Fruit fly (Drosophila melanogaster) whole organism, prepupa: Measurements from ENCODE around the gene CG32563.

Experiments
- Eip78C ChIP-seq: fragments of 200-800 bp; sonication (Bioruptor generic); peaks from one replicate; lab custom pipeline; 2016; ENCODE audit warnings: missing biosample characterization, missing genetic modification characterization
- Hr38 ChIP-seq: sonication (Bioruptor generic); optimal IDR thresholded peaks from 2 replicates; lab custom pipeline; 2016; ENCODE audit warnings: missing biosample characterization, missing genetic modification characterization
- achi ChIP-seq: fragments of 200-800 bp; sonication (Bioruptor generic); optimal IDR thresholded peaks from 3 replicates; lab custom pipeline; 2016; ENCODE audit warnings: missing biosample characterization, missing genetic modification characterization
- lz ChIP-seq: fragments of 200-800 bp; sonication (Bioruptor generic); optimal IDR thresholded peaks from 3 replicates; lab custom pipeline; 2016; ENCODE audit warnings: missing biosample characterization, missing genetic modification characterization
- spab ChIP-seq: fragments of 200-800 bp; sonication (Bioruptor generic); optimal IDR thresholded peaks from 2 replicates; lab custom pipeline; 2017; ENCODE audit warnings: missing biosample characterization, mild to moderate bottlenecking, missing genetic modification characterization, missing genetic modification reagents
- ss ChIP-seq, 2 experiments: fragments of 200-800 bp; sonication (Bioruptor generic); optimal IDR thresholded peaks; 2 replicates in 1 of 2; 3 replicates in 1 of 2; lab custom pipeline; 2017 to 2018; ENCODE audit warnings: mild to moderate bottlenecking in 2 of 2, missing biosample characterization in 2 of 2, missing genetic modification characterization in 2 of 2, moderate library complexity in 1 of 2

DNA sequence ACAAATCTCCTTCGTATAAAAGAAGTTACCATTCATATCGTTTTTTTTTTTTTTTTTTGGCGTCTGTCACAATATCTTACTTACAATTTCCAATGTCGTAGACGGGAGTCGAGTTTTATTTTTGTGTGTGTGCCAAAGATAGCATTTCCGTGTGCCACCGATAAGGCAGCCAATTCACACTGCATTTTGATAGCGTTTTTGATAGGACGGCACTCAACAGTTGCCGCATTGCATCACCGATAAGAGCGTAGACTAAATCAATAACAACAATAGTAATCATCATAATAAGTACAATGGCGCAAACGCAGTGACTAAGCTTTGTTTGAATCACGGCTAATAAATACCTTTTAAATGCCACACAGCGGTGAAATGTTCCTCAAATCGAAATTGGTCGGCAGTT is 21.8 kb upstream of the CG32563 start:
- TF ChIP-seq achi (GFP tag; lab: Kevin White, UChicago) (no peak), lz (GFP tag; lab: Kevin White, UChicago) (no peak), ss (GFP tag; optimal IDR thresholded peaks at IDR 0.05; lab: Kevin White, UChicago) (no peak), spab (GFP tag; lab: Kevin White, UChicago) (no peak), Hr38 (no peak), Eip78C (GFP tag; lab: Kevin White, UChicago) (no peak)
